Worm (Caenorhabditis elegans) whole organism, early embryonic: Measurements from ENCODE around the gene sut-1.

Experiments
- B0310.2 ChIP-seq: sonication (generic microtip); optimal IDR thresholded peaks from 2 replicates; lab custom pipeline; 2016; ENCODE audit warnings: mild to moderate bottlenecking, missing genetic modification characterization, missing compliant biosample characterization
- ama-1 ChIP-seq: fragments of 150-350 bp; optimal IDR thresholded peaks from 2 replicates; lab custom pipeline; 2014
- ceh-13 ChIP-seq: fragments of 200-800 bp; sonication (Bioruptor generic); optimal IDR thresholded peaks from 2 replicates; lab custom pipeline; 2018; ENCODE audit warnings: mild to moderate bottlenecking, missing genetic modification characterization, missing compliant biosample characterization
- flt-1 ChIP-seq: fragments of 200-800 bp; sonication (Bioruptor generic); IDR thresholded peaks from 2 replicates; pipeline ENCODE4 v1.3.6; 2022; ENCODE audit warnings: missing genetic modification characterization, missing compliant biosample characterization
- hmbx-1 ChIP-seq: sonication (generic microtip); optimal IDR thresholded peaks from 2 replicates; lab custom pipeline; 2016; ENCODE audit warnings: mild to moderate bottlenecking, missing genetic modification characterization, missing compliant biosample characterization
- sea-1 ChIP-seq: fragments of 200-800 bp; sonication (Bioruptor generic); conservative IDR thresholded peaks from 2 replicates; pipeline ENCODE4 v1.3.6; 2022; ENCODE audit warnings: missing genetic modification characterization, missing compliant biosample characterization
- tbx-37 ChIP-seq: fragments of 200-800 bp; sonication (Bioruptor generic); conservative IDR thresholded peaks from 2 replicates; pipeline ENCODE4 v1.3.6; 2022; ENCODE audit warnings: missing genetic modification reagents, missing genetic modification characterization, missing compliant biosample characterization
- tra-4 ChIP-seq: sonication (generic microtip); optimal IDR thresholded peaks from 2 replicates; lab custom pipeline; 2017; ENCODE audit warnings: missing genetic modification characterization, missing compliant biosample characterization

- no peak for TF ChIP-seq ama-1 (lab: Kevin White, UChicago)
- no peak for TF ChIP-seq sea-1 (GFP tag; lab: Robert Waterston, UW)
- no peak for TF ChIP-seq flt-1 (GFP tag; lab: Robert Waterston, UW)
- no peak for TF ChIP-seq B0310.2 (tag; lab: Kevin White, UChicago)
- TF ChIP-seq ceh-13 (GFP tag; lab: Kevin White, UChicago): no peak
- no peak for TF ChIP-seq tbx-37 (GFP tag; lab: Robert Waterston, UW)
- TF ChIP-seq hmbx-1 (tag; lab: Kevin White, UChicago): no peak
- no peak for TF ChIP-seq tra-4 (tag; lab: Kevin White, UChicago)
Measured at ce11 chrII:1152732-1153131, 29.7 kb upstream of the sut-1 start.
